Fruit fly (Drosophila melanogaster) whole organism, embryonic: ENCODE data around the gene ArgRS-m.

Source experiments
- Atf6 ChIP-seq: fragments of 200-800 bp; sonication (Bioruptor generic); IDR thresholded peaks from 2 replicates; pipeline ENCODE4 v1.3.6; 2022; ENCODE audit warnings: missing biosample characterization, missing genetic modification characterization
- Awh ChIP-seq: fragments of 200-800 bp; sonication (Bioruptor generic); IDR thresholded peaks from 2 replicates; pipeline ENCODE4, ENCODE4 v1.3.6; 2022; ENCODE audit warnings: missing biosample characterization, missing genetic modification characterization
- B-H2 ChIP-seq: fragments of 200-800 bp; sonication (Bioruptor generic); optimal IDR thresholded peaks from 2 replicates; lab custom pipeline; 2018; ENCODE audit warnings: missing biosample characterization, mild to moderate bottlenecking, missing genetic modification characterization
- Blimp-1 ChIP-seq: fragments of 200-800 bp; sonication (Bioruptor generic); optimal IDR thresholded peaks from 3 replicates; lab custom pipeline; 2018; ENCODE audit warnings: missing biosample characterization, missing genetic modification characterization, mild to moderate bottlenecking, moderate library complexity, missing genetic modification reagents
- CG10274 ChIP-seq: fragments of 200-800 bp; sonication (Bioruptor generic); optimal IDR thresholded peaks from 3 replicates; lab custom pipeline; 2017; ENCODE audit warnings: missing biosample characterization, mild to moderate bottlenecking, missing genetic modification characterization
- CG10321 ChIP-seq: fragments of 200-800 bp; sonication (Bioruptor generic); IDR thresholded peaks from 2 replicates; pipeline ENCODE4 v1.3.6; 2022; ENCODE audit warnings: missing biosample characterization, missing genetic modification characterization
- CG10979 ChIP-seq: fragments of 200-800 bp; sonication (Bioruptor generic); optimal IDR thresholded peaks from 2 replicates; lab custom pipeline; 2018; ENCODE audit warnings: missing biosample characterization, mild to moderate bottlenecking, missing genetic modification characterization, moderate library complexity
- CG15269 ChIP-seq: fragments of 200-800 bp; sonication (Bioruptor generic); optimal IDR thresholded peaks from 2 replicates; lab custom pipeline; 2018; ENCODE audit warnings: missing biosample characterization, mild to moderate bottlenecking, missing genetic modification characterization, moderate library complexity
- CG16813 ChIP-seq: fragments of 200-800 bp; sonication (Bioruptor generic); IDR thresholded peaks from 3 replicates; pipeline ENCODE4 v1.3.6; 2022; ENCODE audit warnings: missing biosample characterization, missing genetic modification characterization; ENCODE audit not compliant: partially characterized antibody
- CG18619 ChIP-seq: fragments of 200-800 bp; sonication (Bioruptor generic); optimal IDR thresholded peaks from 3 replicates; lab custom pipeline; 2017; ENCODE audit warnings: missing biosample characterization, mild to moderate bottlenecking, missing genetic modification characterization
- CG3065 ChIP-seq: fragments of 200-800 bp; sonication (Bioruptor generic); optimal IDR thresholded peaks from 2 replicates; lab custom pipeline; 2016; ENCODE audit warnings: missing biosample characterization, missing genetic modification characterization
- CG32767 ChIP-seq: fragments of 200-800 bp; sonication (Bioruptor generic); IDR thresholded peaks from 2 replicates; pipeline ENCODE4 v1.3.6; 2022; ENCODE audit warnings: missing biosample characterization, missing genetic modification characterization
- CG3726 ChIP-seq: fragments of 200-800 bp; sonication (Bioruptor generic); IDR thresholded peaks from 3 replicates; pipeline ENCODE4, ENCODE4 v1.3.6; 2022; ENCODE audit warnings: missing biosample characterization, missing genetic modification characterization
- CG4282 ChIP-seq: fragments of 200-800 bp; sonication (Bioruptor generic); optimal IDR thresholded peaks from 2 replicates; lab custom pipeline; 2016; ENCODE audit warnings: missing biosample characterization, missing genetic modification characterization
- CG5245 ChIP-seq: fragments of 200-800 bp; sonication (Bioruptor generic); optimal IDR thresholded peaks from 3 replicates; lab custom pipeline; 2016; ENCODE audit warnings: missing biosample characterization, missing genetic modification characterization
- CG6765 ChIP-seq: fragments of 200-800 bp; sonication (Bioruptor generic); optimal IDR thresholded peaks from 3 replicates; lab custom pipeline; 2017; ENCODE audit warnings: missing biosample characterization, mild to moderate bottlenecking, missing genetic modification characterization
- CG6813 ChIP-seq: fragments of 200-800 bp; sonication (Bioruptor generic); optimal IDR thresholded peaks from 2 replicates; lab custom pipeline; 2017; ENCODE audit warnings: missing biosample characterization, missing genetic modification characterization, mild to moderate bottlenecking, moderate library complexity, missing genetic modification reagents
- CG8281 ChIP-seq: fragments of 200-800 bp; sonication (Bioruptor generic); optimal IDR thresholded peaks from 2 replicates; lab custom pipeline; 2018; ENCODE audit warnings: missing biosample characterization, mild to moderate bottlenecking, missing genetic modification characterization, moderate library complexity
- CG8290 ChIP-seq, 3 experiments: fragments of 200-800 bp; sonication (Bioruptor generic); optimal IDR thresholded peaks; 2 replicates each; lab custom pipeline; 2016 to 2019; ENCODE audit warnings: missing biosample characterization in 3 of 3, missing genetic modification characterization in 3 of 3, mild to moderate bottlenecking in 2 of 3, moderate library complexity in 1 of 3
- CG9437 ChIP-seq: fragments of 200-800 bp; sonication (Bioruptor generic); optimal IDR thresholded peaks from 2 replicates; lab custom pipeline; 2018; ENCODE audit warnings: missing biosample characterization, mild to moderate bottlenecking, missing genetic modification characterization
- Dp ChIP-seq: fragments of 200-800 bp; sonication (Bioruptor generic); optimal IDR thresholded peaks from 2 replicates; lab custom pipeline; 2018; ENCODE audit warnings: missing biosample characterization, mild to moderate bottlenecking, missing genetic modification characterization, moderate library complexity
- Fer3 ChIP-seq: fragments of 200-800 bp; sonication (Bioruptor generic); optimal IDR thresholded peaks from 2 replicates; lab custom pipeline; 2018; ENCODE audit warnings: missing biosample characterization, mild to moderate bottlenecking, missing genetic modification characterization, moderate library complexity
- GATAe ChIP-seq: fragments of 200-800 bp; sonication (Bioruptor generic); conservative IDR thresholded peaks from 2 replicates; pipeline ENCODE4 v1.3.6; 2022; ENCODE audit warnings: missing biosample characterization, missing genetic modification characterization
- Meics ChIP-seq: fragments of 200-800 bp; sonication (Bioruptor generic); optimal IDR thresholded peaks from 2 replicates; lab custom pipeline; 2017; ENCODE audit warnings: missing biosample characterization, mild to moderate bottlenecking, missing genetic modification characterization
- Sry-δ ChIP-seq: fragments of 200-800 bp; sonication (Bioruptor generic); optimal IDR thresholded peaks from 2 replicates; lab custom pipeline; 2016; ENCODE audit warnings: missing biosample characterization, missing genetic modification characterization
- ab ChIP-seq: fragments of 200-800 bp; sonication (Bioruptor generic); optimal IDR thresholded peaks from 2 replicates; lab custom pipeline; 2016; ENCODE audit warnings: missing biosample characterization, missing genetic modification characterization
- ase ChIP-seq: fragments of 200-800 bp; sonication (Bioruptor generic); IDR thresholded peaks from 3 replicates; pipeline ENCODE4 v1.3.6; 2022; ENCODE audit warnings: missing biosample characterization, missing genetic modification characterization
- cg ChIP-seq: fragments of 200-800 bp; sonication (Bioruptor generic); optimal IDR thresholded peaks from 3 replicates; lab custom pipeline; 2019; ENCODE audit warnings: missing biosample characterization, mild to moderate bottlenecking, missing genetic modification characterization, moderate library complexity
- chinmo ChIP-seq: fragments of 200-800 bp; sonication (Bioruptor generic); IDR thresholded peaks from 4 replicates; pipeline ENCODE4 v1.3.6; 2022; ENCODE audit warnings: missing biosample characterization, missing genetic modification characterization; ENCODE audit not compliant: partially characterized antibody
- dati ChIP-seq: fragments of 200-800 bp; sonication (Bioruptor generic); IDR thresholded peaks from 2 replicates; pipeline ENCODE4 v1.3.6; 2022; ENCODE audit warnings: missing biosample characterization, missing genetic modification characterization
- ems ChIP-seq: fragments of 200-800 bp; sonication (Bioruptor generic); optimal IDR thresholded peaks from 3 replicates; lab custom pipeline; 2016; ENCODE audit warnings: missing biosample characterization, missing genetic modification characterization
- ham ChIP-seq: fragments of 200-800 bp; sonication (Bioruptor generic); IDR thresholded peaks from 2 replicates; pipeline ENCODE4 v1.3.6; 2022; ENCODE audit warnings: missing biosample characterization, missing genetic modification characterization
- hth ChIP-seq: fragments of >200 bp; optimal IDR thresholded peaks from 2 replicates; lab custom pipeline; 2017; ENCODE audit warnings: inconsistent platforms
- ken ChIP-seq: fragments of 200-800 bp; sonication (Bioruptor generic); IDR thresholded peaks from 3 replicates; pipeline ENCODE4 v1.3.6; 2022; ENCODE audit warnings: missing biosample characterization, missing genetic modification characterization
- kni ChIP-seq: fragments of 200-800 bp; sonication (Bioruptor generic); optimal IDR thresholded peaks from 3 replicates; lab custom pipeline; 2017; ENCODE audit warnings: mild to moderate bottlenecking, missing biosample characterization, missing genetic modification reagents, missing genetic modification characterization
- nau ChIP-seq: fragments of 200-800 bp; sonication (Bioruptor generic); optimal IDR thresholded peaks from 3 replicates; lab custom pipeline; 2017; ENCODE audit warnings: missing biosample characterization, mild to moderate bottlenecking, missing genetic modification characterization, missing genetic modification reagents
- pan ChIP-seq, 4 experiments: fragments of >200 bp in 3 of 4; fragments of 200-800 bp in 1 of 4; sonication (Bioruptor generic) in 1 of 4; optimal IDR thresholded peaks in 3 of 4; IDR thresholded peaks in 1 of 4; 2 replicates each; pipeline versions ENCODE4 v1.3.6 to Lab custom; 2017 to 2022; ENCODE audit warnings: missing biosample characterization in 2 of 4, missing genetic modification characterization in 2 of 4, mixed read lengths in 1 of 4
- peb ChIP-seq: fragments of 200-800 bp; sonication (Bioruptor generic); IDR thresholded peaks from 2 replicates; pipeline ENCODE4 v1.3.6; 2022; ENCODE audit warnings: missing biosample characterization, missing genetic modification characterization
- prd ChIP-seq, 3 experiments: fragments of >200 bp in 2 of 3; fragments of 200-800 bp in 1 of 3; sonication (Bioruptor generic) in 1 of 3; optimal IDR thresholded peaks in 2 of 3; IDR thresholded peaks in 1 of 3; 2 replicates in 2 of 3; 3 replicates in 1 of 3; pipeline versions ENCODE4 v1.3.6 to Lab custom; 2017 to 2022; ENCODE audit warnings: missing biosample characterization in 1 of 3, missing genetic modification characterization in 1 of 3
- ranshi ChIP-seq: fragments of 200-800 bp; sonication (Bioruptor generic); IDR thresholded peaks from 2 replicates; pipeline ENCODE4 v1.3.6; 2022; ENCODE audit warnings: missing biosample characterization, missing genetic modification characterization
- sens ChIP-seq: fragments of 200-800 bp; sonication (Bioruptor generic); peaks from one replicate; lab custom pipeline; 2016; ENCODE audit warnings: missing biosample characterization, missing genetic modification characterization
- shn ChIP-seq: fragments of 200-800 bp; sonication (Bioruptor generic); optimal IDR thresholded peaks from 3 replicates; lab custom pipeline; 2016; ENCODE audit warnings: missing biosample characterization, missing genetic modification characterization
- sug ChIP-seq: fragments of 200-800 bp; optimal IDR thresholded peaks from 2 replicates; lab custom pipeline; 2019; ENCODE audit warnings: missing biosample characterization, mild to moderate bottlenecking, missing genetic modification characterization, moderate library complexity
- twi ChIP-seq: fragments of 200-800 bp; optimal IDR thresholded peaks from 2 replicates; lab custom pipeline; 2019; ENCODE audit warnings: missing biosample characterization, mild to moderate bottlenecking, missing genetic modification characterization, moderate library complexity
- tx ChIP-seq: fragments of 200-800 bp; sonication (Bioruptor generic); optimal IDR thresholded peaks from 2 replicates; lab custom pipeline; 2016; ENCODE audit warnings: missing biosample characterization, missing genetic modification characterization
- unpg ChIP-seq: fragments of 200-800 bp; sonication (Bioruptor generic); optimal IDR thresholded peaks from 3 replicates; lab custom pipeline; 2018; ENCODE audit warnings: missing biosample characterization, mild to moderate bottlenecking, missing genetic modification characterization, moderate library complexity
- zen2 ChIP-seq: fragments of 200-800 bp; sonication (Bioruptor generic); IDR thresholded peaks from 3 replicates; pipeline ENCODE4 v1.3.6; 2022; ENCODE audit warnings: missing biosample characterization, missing genetic modification characterization; ENCODE audit not compliant: partially characterized antibody

The ArgRS-m gene

DNA sequence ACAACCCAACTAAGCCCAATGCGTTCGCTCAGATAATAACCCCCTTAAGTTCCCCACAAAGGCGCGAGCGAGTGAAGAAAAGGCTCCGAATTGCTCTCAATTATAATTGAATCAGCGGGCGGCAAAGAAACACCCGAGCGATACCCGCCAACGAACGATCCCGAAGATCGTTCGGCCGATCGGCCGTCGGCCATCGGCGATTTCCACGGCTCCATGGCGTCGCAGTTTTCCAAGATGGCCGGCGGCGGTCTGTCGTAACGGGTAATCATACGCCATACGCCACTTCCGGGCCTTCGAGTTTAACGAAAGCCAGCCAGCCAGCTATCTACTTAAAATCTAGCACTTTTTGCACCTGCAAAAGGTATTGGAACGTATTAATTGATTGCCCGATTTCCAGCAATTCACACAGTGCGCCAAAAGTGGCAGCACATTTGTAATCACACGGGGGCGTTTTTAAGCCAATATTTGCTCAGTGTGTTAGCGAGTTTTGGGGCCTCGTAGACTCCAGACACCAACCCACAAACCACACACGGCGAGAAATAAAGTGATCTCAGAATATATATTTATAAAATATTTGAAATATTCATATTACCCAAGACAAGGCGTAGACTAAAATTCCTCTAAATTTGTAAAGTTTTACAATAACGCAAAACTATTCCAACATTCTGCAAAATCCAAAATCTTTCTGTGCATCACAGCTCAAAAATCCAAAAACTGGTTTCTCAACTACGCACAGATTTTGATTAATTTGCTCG, 5.6 kb downstream of the ArgRS-m start (continued):
- TF ChIP-seq CG5245 (peak; percentile 2), peb (GFP tag; lab: Robert Waterston, UW) (no peak), sens (no peak), twi (tag; lab: Kevin White, UChicago) (no peak), ken (no peak), CG10274 (no peak), ranshi (GFP tag; lab: Robert Waterston, UW) (no peak; the same call in 1 of the 2 replicates), ab (no peak), CG3065 (GFP tag; lab: Kevin White, UChicago) (no peak), ems (no peak), shn (GFP tag; lab: Kevin White, UChicago) (no peak), CG3726 (GFP tag; lab: Robert Waterston, UW) (0 out of 3 replicates have a peak, but pooled peaks have one; percentile 20), Sry-δ (no peak), sug (no peak), prd (optimal IDR thresholded peaks at IDR 0.05; lab: Kevin White, UChicago) (no peak), prd (GFP tag; IDR thresholded peaks at IDR 0.05; lab: Robert Waterston, UW) (peak; percentile 61), CG15269 (peak; percentile 24), CG16813 (no peak), Meics (peak; percentile 70), CG32767 (0 out of 2 replicates have a peak, but pooled peaks have one; percentile 33), ham (GFP tag; lab: Robert Waterston, UW) (no peak), CG10979 (tag; lab: Kevin White, UChicago) (no peak), tx (no peak), zen2 (no peak), kni (GFP tag; lab: Kevin White, UChicago) (no peak), GATAe (GFP tag; lab: Robert Waterston, UW) (0 out of 2 replicates have a peak, but pooled peaks have one; percentile 28), hth (lab: Kevin White, UChicago) (no peak), pan (optimal IDR thresholded peaks at IDR 0.05; lab: Kevin White, UChicago) (no peak), pan (GFP tag; optimal IDR thresholded peaks at IDR 0.05 in 1 of 2, IDR thresholded peaks at IDR 0.05 in 1 of 2) (peak in 1 of 2 experiments; percentile 54), CG8281 (no peak), Awh (GFP tag; lab: Robert Waterston, UW) (0 out of 2 replicates have a peak, but pooled peaks have one; percentile 39), Fer3 (tag; lab: Kevin White, UChicago) (peak; percentile 37), CG18619 (peak; percentile 38), B-H2 (GFP tag; lab: Kevin White, UChicago) (no peak), dati (no peak), CG10321 (GFP tag; lab: Robert Waterston, UW) (no peak), CG6765 (GFP tag; lab: Kevin White, UChicago) (peak; percentile 24), ase (GFP tag; lab: Robert Waterston, UW) (no peak), nau (GFP tag; lab: Kevin White, UChicago) (no peak), Dp (no peak), CG9437 (GFP tag; lab: Kevin White, UChicago) (peak; percentile 5), chinmo (0 out of 4 replicates have a peak, but pooled peaks have one; percentile 67), CG4282 (GFP tag; lab: Kevin White, UChicago) (no peak), cg (no peak), Atf6 (GFP tag; lab: Robert Waterston, UW) (peak; percentile 61), Blimp-1 (GFP tag; lab: Kevin White, UChicago) (no peak), unpg (GFP tag; lab: Kevin White, UChicago) (peak; percentile 0), CG8290 (GFP tag; optimal IDR thresholded peaks at IDR 0.05; lab: Kevin White, UChicago) (no peak), CG8290 (tag; optimal IDR thresholded peaks at IDR 0.05; lab: Kevin White, UChicago) (peak; percentile 29 to 52), CG6813 (GFP tag; lab: Kevin White, UChicago) (peak; percentile 13)
